Worm (Caenorhabditis elegans) whole organism, L3 larva: ENCODE data around the gene Y32G9A.5.

Experiments
- R02D3.7 ChIP-seq: fragments of 150-350 bp; optimal IDR thresholded peaks from 2 replicates; lab custom pipeline; 2014; ENCODE audit warnings: missing biosample characterization, missing genetic modification characterization
- ZK546.5 ChIP-seq: sonication (generic microtip); optimal IDR thresholded peaks from 2 replicates; lab custom pipeline; 2017; ENCODE audit warnings: missing biosample characterization, missing genetic modification characterization
- aly-2 ChIP-seq: fragments of 150-350 bp; optimal IDR thresholded peaks from 2 replicates; lab custom pipeline; 2014; ENCODE audit warnings: missing biosample characterization, missing genetic modification characterization
- ama-1 ChIP-seq: fragments of 150-350 bp; optimal IDR thresholded peaks from 2 replicates; lab custom pipeline; 2018
- ceh-16 ChIP-seq: sonication (generic microtip); optimal IDR thresholded peaks from 2 replicates; lab custom pipeline; 2017; ENCODE audit warnings: missing biosample characterization, missing genetic modification characterization
- ceh-28 ChIP-seq: fragments of 150-350 bp; optimal IDR thresholded peaks from 2 replicates; lab custom pipeline; 2014; ENCODE audit warnings: missing biosample characterization, missing genetic modification reagents, missing genetic modification characterization
- ceh-82 ChIP-seq: fragments of 150-350 bp; optimal IDR thresholded peaks from 2 replicates; lab custom pipeline; 2014; ENCODE audit warnings: missing biosample characterization, missing genetic modification characterization
- ceh-9 ChIP-seq: sonication (generic microtip); optimal IDR thresholded peaks from 2 replicates; lab custom pipeline; 2018; ENCODE audit warnings: missing biosample characterization, missing genetic modification characterization
- daf-12 ChIP-seq: fragments of 150-350 bp; optimal IDR thresholded peaks from 2 replicates; lab custom pipeline; 2014; ENCODE audit warnings: missing biosample characterization, missing genetic modification reagents, missing genetic modification characterization
- egl-27 ChIP-seq: sonication (generic microtip); optimal IDR thresholded peaks from 4 replicates; lab custom pipeline; 2017; ENCODE audit warnings: missing biosample characterization, missing genetic modification reagents, missing genetic modification characterization
- egl-5 ChIP-seq: fragments of 150-350 bp; optimal IDR thresholded peaks from 2 replicates; lab custom pipeline; 2017; ENCODE audit warnings: missing biosample characterization, missing genetic modification reagents, missing genetic modification characterization, inconsistent platforms
- elt-1 ChIP-seq: fragments of 150-350 bp; optimal IDR thresholded peaks from 2 replicates; lab custom pipeline; 2014; ENCODE audit warnings: missing biosample characterization, missing genetic modification characterization
- elt-2 ChIP-seq: sonication (generic microtip); optimal IDR thresholded peaks from 2 replicates; lab custom pipeline; 2016; ENCODE audit warnings: missing genetic modification reagents, mild to moderate bottlenecking, missing genetic modification characterization, missing compliant biosample characterization
- elt-3 ChIP-seq, 3 experiments: fragments of 150-350 bp in 1 of 3; sonication (generic microtip) in 2 of 3; optimal IDR thresholded peaks; 2 replicates in 2 of 3; 4 replicates in 1 of 3; lab custom pipeline; 2014 to 2017; ENCODE audit warnings: missing biosample characterization in 3 of 3, missing genetic modification characterization in 3 of 3
- eor-1 ChIP-seq, 2 experiments: fragments of 150-350 bp; optimal IDR thresholded peaks; 2 replicates each; lab custom pipeline; 2014 to 2018; ENCODE audit warnings: missing biosample characterization in 2 of 2, missing genetic modification characterization in 2 of 2
- fkh-10 ChIP-seq: sonication (generic microtip); optimal IDR thresholded peaks from 2 replicates; lab custom pipeline; 2017; ENCODE audit warnings: missing biosample characterization, missing genetic modification reagents, missing genetic modification characterization
- fkh-2 ChIP-seq: fragments of 150-350 bp; optimal IDR thresholded peaks from 2 replicates; lab custom pipeline; 2014; ENCODE audit warnings: missing biosample characterization, missing genetic modification reagents, missing genetic modification characterization
- fos-1 ChIP-seq: fragments of 150-350 bp; optimal IDR thresholded peaks from 2 replicates; lab custom pipeline; 2014; ENCODE audit warnings: missing biosample characterization, missing genetic modification characterization
- hmg-11 ChIP-seq: sonication (generic microtip); optimal IDR thresholded peaks from 2 replicates; lab custom pipeline; 2016; ENCODE audit warnings: missing genetic modification characterization, missing compliant biosample characterization
- jun-1 ChIP-seq: fragments of 150-350 bp; optimal IDR thresholded peaks from 2 replicates; lab custom pipeline; 2014; ENCODE audit warnings: missing biosample characterization, missing genetic modification reagents, missing genetic modification characterization
- lin-15B ChIP-seq: fragments of 150-350 bp; optimal IDR thresholded peaks from 2 replicates; lab custom pipeline; 2014; ENCODE audit warnings: missing biosample characterization, missing genetic modification characterization
- lin-39 ChIP-seq: fragments of 150-350 bp; optimal IDR thresholded peaks from 2 replicates; lab custom pipeline; 2018; ENCODE audit warnings: missing biosample characterization, missing genetic modification reagents, missing genetic modification characterization
- lsy-12 ChIP-seq: sonication (generic microtip); optimal IDR thresholded peaks from 2 replicates; lab custom pipeline; 2016; ENCODE audit warnings: mild to moderate bottlenecking, missing genetic modification characterization, missing compliant biosample characterization
- mdl-1 ChIP-seq: fragments of 150-350 bp; optimal IDR thresholded peaks from 2 replicates; lab custom pipeline; 2014; ENCODE audit warnings: missing biosample characterization, missing genetic modification characterization
- mml-1 ChIP-seq: fragments of 150-350 bp; sonication (generic microtip); optimal IDR thresholded peaks from 3 replicates; lab custom pipeline; 2014; ENCODE audit warnings: missing biosample characterization, missing genetic modification characterization
- nfya-1 ChIP-seq: sonication (generic microtip); optimal IDR thresholded peaks from 2 replicates; lab custom pipeline; 2017; ENCODE audit warnings: missing genetic modification characterization, mild to moderate bottlenecking, missing compliant biosample characterization, antibody characterized with exemption, moderate library complexity; ENCODE audit not compliant: insufficient read depth
- nhr-11 ChIP-seq: fragments of 150-350 bp; optimal IDR thresholded peaks from 2 replicates; lab custom pipeline; 2014; ENCODE audit warnings: missing biosample characterization, missing genetic modification characterization
- nhr-12 ChIP-seq: fragments of 150-350 bp; optimal IDR thresholded peaks from 2 replicates; lab custom pipeline; 2014; ENCODE audit warnings: missing biosample characterization, missing genetic modification characterization
- nhr-23 ChIP-seq: fragments of 150-350 bp; optimal IDR thresholded peaks from 2 replicates; lab custom pipeline; 2014; ENCODE audit warnings: missing biosample characterization, missing genetic modification reagents, missing genetic modification characterization
- nhr-237 ChIP-seq: fragments of 150-350 bp; optimal IDR thresholded peaks from 2 replicates; lab custom pipeline; 2014; ENCODE audit warnings: missing biosample characterization, missing genetic modification characterization
- nhr-25 ChIP-seq: sonication (generic microtip); optimal IDR thresholded peaks from 2 replicates; lab custom pipeline; 2017; ENCODE audit warnings: missing biosample characterization, missing genetic modification characterization
- nhr-28 ChIP-seq: fragments of 150-350 bp; optimal IDR thresholded peaks from 2 replicates; lab custom pipeline; 2014; ENCODE audit warnings: missing biosample characterization, missing genetic modification characterization
- nhr-43 ChIP-seq: sonication (generic microtip); optimal IDR thresholded peaks from 2 replicates; lab custom pipeline; 2016; ENCODE audit warnings: mild to moderate bottlenecking, missing genetic modification characterization, missing compliant biosample characterization; ENCODE audit not compliant: poor library complexity, severe bottlenecking
- nhr-67 ChIP-seq: fragments of 150-350 bp; optimal IDR thresholded peaks from 2 replicates; lab custom pipeline; 2014; ENCODE audit warnings: missing biosample characterization, missing genetic modification characterization
- nhr-76 ChIP-seq: fragments of 150-350 bp; sonication (generic microtip); optimal IDR thresholded peaks from 5 replicates; lab custom pipeline; 2014; ENCODE audit warnings: missing biosample characterization, missing genetic modification characterization
- nhr-77 ChIP-seq: fragments of 150-350 bp; optimal IDR thresholded peaks from 2 replicates; lab custom pipeline; 2014; ENCODE audit warnings: missing biosample characterization, missing genetic modification characterization
- pha-4 ChIP-seq: fragments of 150-350 bp; optimal IDR thresholded peaks from 2 replicates; lab custom pipeline; 2014; ENCODE audit warnings: missing biosample characterization, missing genetic modification reagents, missing genetic modification characterization
- pqm-1 ChIP-seq: fragments of 150-350 bp; optimal IDR thresholded peaks from 2 replicates; lab custom pipeline; 2017; ENCODE audit warnings: missing biosample characterization, missing genetic modification characterization, inconsistent platforms
- sea-2 ChIP-seq: fragments of 150-350 bp; sonication (generic microtip); optimal IDR thresholded peaks from 4 replicates; lab custom pipeline; 2014; ENCODE audit warnings: missing biosample characterization, missing genetic modification reagents, missing genetic modification characterization
- skn-1 ChIP-seq: fragments of 150-350 bp; optimal IDR thresholded peaks from 2 replicates; lab custom pipeline; 2014; ENCODE audit warnings: missing biosample characterization, missing genetic modification characterization
- snpc-4 ChIP-seq: fragments of 150-350 bp; optimal IDR thresholded peaks from 2 replicates; lab custom pipeline; 2014; ENCODE audit warnings: missing biosample characterization, missing genetic modification characterization
- tbx-2 ChIP-seq: sonication (generic microtip); optimal IDR thresholded peaks from 2 replicates; lab custom pipeline; 2016; ENCODE audit warnings: mild to moderate bottlenecking, missing genetic modification characterization, missing compliant biosample characterization
- unc-39 ChIP-seq: sonication (generic microtip); optimal IDR thresholded peaks from 4 replicates; lab custom pipeline; 2017; ENCODE audit warnings: missing biosample characterization, missing genetic modification characterization
- unc-62 ChIP-seq: fragments of 150-350 bp; sonication (generic microtip); optimal IDR thresholded peaks from 4 replicates; lab custom pipeline; 2014; ENCODE audit warnings: missing biosample characterization, missing genetic modification reagents, missing genetic modification characterization
- zag-1 ChIP-seq: fragments of 150-350 bp; optimal IDR thresholded peaks from 2 replicates; lab custom pipeline; 2014; ENCODE audit warnings: missing biosample characterization, missing genetic modification characterization
- ztf-11 ChIP-seq: fragments of 150-350 bp; optimal IDR thresholded peaks from 2 replicates; lab custom pipeline; 2014; ENCODE audit warnings: missing biosample characterization, missing genetic modification characterization
- ztf-4 ChIP-seq: fragments of 150-350 bp; optimal IDR thresholded peaks from 2 replicates; lab custom pipeline; 2014; ENCODE audit warnings: missing biosample characterization, missing genetic modification characterization

Gene Y32G9A.5

ce11 chrV:1871768-1872296 lies 35.6 kb upstream of the Y32G9A.5 start, which contains the start of the genes T10B5.4 and cct-7:
T10B5.4 (minus strand) TSS chrV:1871807.
cct-7 (plus strand) TSS chrV:1872246.
- TF ChIP-seq fkh-2 (no peak), snpc-4 (tag; lab: Kevin White, UChicago) (peak; percentile 88), egl-5 (tag; lab: Kevin White, UChicago) (peak; percentile 59), hmg-11 (tag; lab: Kevin White, UChicago) (peak; percentile 89), nhr-237 (tag; lab: Kevin White, UChicago) (no peak), nfya-1 (tag; lab: Kevin White, UChicago) (peak; percentile 94), ceh-9 (tag; lab: Kevin White, UChicago) (no peak), ceh-82 (tag; lab: Kevin White, UChicago) (no peak), pqm-1 (tag; lab: Kevin White, UChicago) (peak; percentile 43), egl-27 (tag; lab: Kevin White, UChicago) (peak; percentile 65), nhr-28 (tag; lab: Kevin White, UChicago) (no peak), ztf-4 (tag; lab: Kevin White, UChicago) (peak; percentile 21), nhr-67 (no peak), nhr-11 (tag; lab: Kevin White, UChicago) (peak; percentile 89), unc-62 (GFP tag; lab: Kevin White, UChicago) (peak; percentile 37), nhr-12 (tag; lab: Kevin White, UChicago) (no peak), jun-1 (tag; lab: Kevin White, UChicago) (peak; percentile 79), elt-1 (tag; lab: Kevin White, UChicago) (peak; percentile 23), mml-1 (tag; lab: Kevin White, UChicago) (no peak), unc-39 (tag; lab: Kevin White, UChicago) (no peak), ceh-28 (peak; percentile 57), nhr-76 (tag; lab: Kevin White, UChicago) (no peak), aly-2 (tag; lab: Kevin White, UChicago) (no peak), ZK546.5 (tag; lab: Kevin White, UChicago) (no peak), elt-2 (tag; lab: Kevin White, UChicago) (peak; percentile 62), fkh-10 (peak; percentile 97), ztf-11 (no peak), lin-39 (tag; lab: Kevin White, UChicago) (peak; percentile 97), tbx-2 (tag; lab: Kevin White, UChicago) (peak; percentile 52), zag-1 (no peak), mdl-1 (no peak), skn-1 (peak; percentile 54), R02D3.7 (peak; percentile 54), lsy-12 (tag; lab: Kevin White, UChicago) (peak; percentile 77), ama-1 (peak; percentile 70), nhr-43 (tag; lab: Kevin White, UChicago) (peak; percentile 49), nhr-23 (tag; lab: Kevin White, UChicago) (peak; percentile 50), nhr-25 (tag; lab: Kevin White, UChicago) (peak; percentile 60), lin-15B (peak; percentile 98), nhr-77 (tag; lab: Kevin White, UChicago) (no peak), sea-2 (GFP tag; lab: Kevin White, UChicago) (no peak), pha-4 (tag; lab: Kevin White, UChicago) (peak; percentile 87), fos-1 (tag; lab: Kevin White, UChicago) (no peak), ceh-16 (no peak), daf-12 (tag; lab: Kevin White, UChicago) (no peak), elt-3 (tag; optimal IDR thresholded peaks at IDR 0.05; lab: Kevin White, UChicago) (no peak), eor-1 (tag; optimal IDR thresholded peaks at IDR 0.05; lab: Kevin White, UChicago) (no peak)
